Worm (Caenorhabditis elegans): ENCODE measurements around the gene fbxa-141.

The fbxa-141 gene

ce11 chrX:14557352-14557935 lies 44.7 kb upstream of the fbxa-141 start (continued):
- TF ChIP-seq C08G9.2 (tag; optimal IDR thresholded peaks at IDR 0.05) (no peak), sox-4 (tag; optimal IDR thresholded peaks at IDR 0.05) (no peak), ttx-3 (tag; optimal IDR thresholded peaks at IDR 0.05) (no peak), ceh-24 (tag; optimal IDR thresholded peaks at IDR 0.05) (no peak), C38D4.7 (GFP tag; optimal IDR thresholded peaks at IDR 0.05) (no peak), pros-1 (tag; optimal IDR thresholded peaks at IDR 0.05) (no peak), fkh-10 (GFP tag; optimal IDR thresholded peaks at IDR 0.05) (no peak), mec-3 (tag; optimal IDR thresholded peaks at IDR 0.05; ENCODE audit: borderline replicate concordance) (no peak), ceh-18 (tag; optimal IDR thresholded peaks at IDR 0.05) (peak; percentile 82), pag-3 (tag; optimal IDR thresholded peaks at IDR 0.05; ENCODE audit: borderline replicate concordance) (no peak), nhr-11 (tag; optimal IDR thresholded peaks at IDR 0.05) (no peak), tbx-2 (tag; optimal IDR thresholded peaks at IDR 0.05) (peak; percentile 53), ceh-9 (tag; optimal IDR thresholded peaks at IDR 0.05) (no peak), syd-9 (tag; optimal IDR thresholded peaks at IDR 0.05) (peak; percentile 49), ceh-30 (tag; optimal IDR thresholded peaks at IDR 0.05) (no peak), ceh-48 (tag; optimal IDR thresholded peaks at IDR 0.05) (peak; percentile 32), hlh-8 (tag; optimal IDR thresholded peaks at IDR 0.05) (no peak), nhr-232 (tag; optimal IDR thresholded peaks at IDR 0.05) (no peak), lim-6 (tag; optimal IDR thresholded peaks at IDR 0.05) (no peak), pax-1 (tag; optimal IDR thresholded peaks at IDR 0.05) (no peak), ceh-6 (GFP tag; optimal IDR thresholded peaks at IDR 0.05) (no peak), gmeb-2 (tag; optimal IDR thresholded peaks at IDR 0.05) (no peak), zip-5 (tag; optimal IDR thresholded peaks at IDR 0.05) (no peak), ceh-19 (GFP tag; optimal IDR thresholded peaks at IDR 0.05) (no peak), lin-11 (tag; optimal IDR thresholded peaks at IDR 0.05) (no peak), K09A11.1 (tag; optimal IDR thresholded peaks at IDR 0.05; ENCODE audit: insufficient read depth) (no peak), dmd-4 (tag; optimal IDR thresholded peaks at IDR 0.05; ENCODE audit: borderline replicate concordance) (no peak), ceh-31 (tag; optimal IDR thresholded peaks at IDR 0.05) (peak; percentile 45), ceh-34 (tag; optimal IDR thresholded peaks at IDR 0.05) (peak; percentile 8), hlh-15 (tag; optimal IDR thresholded peaks at IDR 0.05) (no peak), npax-4 (tag; optimal IDR thresholded peaks at IDR 0.05) (no peak), ceh-14 (tag; optimal IDR thresholded peaks at IDR 0.05) (peak; percentile 4), che-1 (tag; optimal IDR thresholded peaks at IDR 0.05) (no peak), odd-2 (tag; optimal IDR thresholded peaks at IDR 0.05) (no peak), elt-2 (tag; optimal IDR thresholded peaks at IDR 0.05) (no peak), pat-9 (tag; optimal IDR thresholded peaks at IDR 0.05) (no peak), K02D7.2 (tag; optimal IDR thresholded peaks at IDR 0.05) (no peak), pha-4 (tag; optimal IDR thresholded peaks at IDR 0.05) (no peak), sox-2 (GFP tag; IDR thresholded peaks at IDR 0.05) (no peak), eyg-1 (tag; optimal IDR thresholded peaks at IDR 0.05) (no peak), F13H6.1 (tag; optimal IDR thresholded peaks at IDR 0.05) (peak; percentile 31), rnt-1 (tag; optimal IDR thresholded peaks at IDR 0.05) (no peak), ama-1 (optimal IDR thresholded peaks at IDR 0.05) (no peak), elt-4 (tag; optimal IDR thresholded peaks at IDR 0.05) (no peak), ceh-45 (GFP tag; IDR thresholded peaks at IDR 0.05) (no peak), ahr-1 (tag; optimal IDR thresholded peaks at IDR 0.05) (no peak), fkh-6 (tag; optimal IDR thresholded peaks at IDR 0.05) (no peak)
